Fruit fly (Drosophila melanogaster) whole organism, embryonic: ENCODE measurements around the gene mahe.

Experiments used
- Atf3 ChIP-seq: fragments of 200-800 bp; sonication (Bioruptor generic); optimal IDR thresholded peaks from 3 replicates; lab custom pipeline; 2016; ENCODE audit warnings: missing biosample characterization, missing genetic modification characterization
- Bgb ChIP-seq: fragments of 200-800 bp; sonication (Bioruptor generic); IDR thresholded peaks from 2 replicates; pipeline ENCODE4 v1.3.6; 2022; ENCODE audit warnings: missing biosample characterization, missing genetic modification characterization; ENCODE audit not compliant: partially characterized antibody
- CG10147 ChIP-seq: fragments of 200-800 bp; sonication (Bioruptor generic); optimal IDR thresholded peaks from 2 replicates; lab custom pipeline; 2019; ENCODE audit warnings: missing biosample characterization, mild to moderate bottlenecking, missing genetic modification characterization, moderate library complexity
- CG11560 ChIP-seq: fragments of 200-800 bp; sonication (Bioruptor generic); IDR thresholded peaks from 3 replicates; pipeline ENCODE4 v1.3.6; 2022; ENCODE audit warnings: missing biosample characterization, missing genetic modification characterization
- CG12219 ChIP-seq: fragments of 200-800 bp; sonication (Bioruptor generic); optimal IDR thresholded peaks from 3 replicates; lab custom pipeline; 2018; ENCODE audit warnings: missing biosample characterization, mild to moderate bottlenecking, missing genetic modification characterization
- CG16813 ChIP-seq: fragments of 200-800 bp; sonication (Bioruptor generic); IDR thresholded peaks from 3 replicates; pipeline ENCODE4 v1.3.6; 2022; ENCODE audit warnings: missing biosample characterization, missing genetic modification characterization; ENCODE audit not compliant: partially characterized antibody
- CG17912 ChIP-seq: fragments of 200-800 bp; sonication (Bioruptor generic); optimal IDR thresholded peaks from 2 replicates; lab custom pipeline; 2018; ENCODE audit warnings: missing biosample characterization, mild to moderate bottlenecking, missing genetic modification characterization
- CG18619 ChIP-seq: fragments of 200-800 bp; sonication (Bioruptor generic); optimal IDR thresholded peaks from 3 replicates; lab custom pipeline; 2017; ENCODE audit warnings: missing biosample characterization, mild to moderate bottlenecking, missing genetic modification characterization
- CG2889 ChIP-seq: fragments of 200-800 bp; sonication (Bioruptor generic); IDR thresholded peaks from 3 replicates; pipeline ENCODE4 v1.3.6; 2022; ENCODE audit warnings: missing biosample characterization, missing genetic modification characterization
- CG3281 ChIP-seq: fragments of 200-800 bp; sonication (Bioruptor generic); optimal IDR thresholded peaks from 3 replicates; lab custom pipeline; 2017; ENCODE audit warnings: missing biosample characterization, mild to moderate bottlenecking, missing genetic modification characterization
- CG3995 ChIP-seq: fragments of 200-800 bp; sonication (Bioruptor generic); optimal IDR thresholded peaks from 3 replicates; lab custom pipeline; 2016; ENCODE audit warnings: missing biosample characterization, missing genetic modification characterization
- CG4328 ChIP-seq: fragments of 200-800 bp; sonication (Bioruptor generic); optimal IDR thresholded peaks from 3 replicates; lab custom pipeline; 2017; ENCODE audit warnings: missing biosample characterization, missing genetic modification reagents, missing genetic modification characterization
- CG7745 ChIP-seq: fragments of 200-800 bp; sonication (Bioruptor generic); optimal IDR thresholded peaks from 2 replicates; lab custom pipeline; 2018; ENCODE audit warnings: missing biosample characterization, mild to moderate bottlenecking, missing genetic modification characterization, moderate library complexity
- CG8281 ChIP-seq: fragments of 200-800 bp; sonication (Bioruptor generic); optimal IDR thresholded peaks from 2 replicates; lab custom pipeline; 2018; ENCODE audit warnings: missing biosample characterization, mild to moderate bottlenecking, missing genetic modification characterization, moderate library complexity
- CG8359 ChIP-seq: fragments of 200-800 bp; sonication (Bioruptor generic); optimal IDR thresholded peaks from 2 replicates; lab custom pipeline; 2017; ENCODE audit warnings: missing biosample characterization, mild to moderate bottlenecking, missing genetic modification characterization, borderline replicate concordance
- CG8478 ChIP-seq: fragments of >200 bp; optimal IDR thresholded peaks from 2 replicates; lab custom pipeline; 2018
- CkIIα-i1 ChIP-seq: fragments of 200-800 bp; sonication (Bioruptor generic); IDR thresholded peaks from 2 replicates; pipeline ENCODE4 v1.3.6; 2022; ENCODE audit warnings: missing biosample characterization, missing genetic modification characterization
- Dbx ChIP-seq: fragments of 200-800 bp; sonication (Bioruptor generic); IDR thresholded peaks from 3 replicates; pipeline ENCODE4 v1.3.6; 2022; ENCODE audit warnings: missing biosample characterization, missing genetic modification characterization
- Dfd ChIP-seq, 2 experiments: fragments of >200 bp; optimal IDR thresholded peaks; 2 replicates each; lab custom pipeline; 2017; ENCODE audit warnings: missing biosample characterization in 2 of 2, missing genetic modification characterization in 2 of 2
- ERR ChIP-seq: fragments of 200-800 bp; sonication (Bioruptor generic); optimal IDR thresholded peaks from 2 replicates; lab custom pipeline; 2016; ENCODE audit warnings: missing biosample characterization, missing genetic modification characterization
- Ets65A ChIP-seq: fragments of 200-800 bp; sonication (Bioruptor generic); peaks from one replicate; lab custom pipeline; 2016; ENCODE audit warnings: missing biosample characterization, missing genetic modification characterization
- Max ChIP-seq: fragments of 200-800 bp; sonication (Bioruptor generic); optimal IDR thresholded peaks from 2 replicates; lab custom pipeline; 2016; ENCODE audit warnings: missing biosample characterization, mild to moderate bottlenecking, missing genetic modification characterization
- Myb ChIP-seq: fragments of 200-800 bp; sonication (Bioruptor generic); optimal IDR thresholded peaks from 2 replicates; lab custom pipeline; 2016; ENCODE audit warnings: missing biosample characterization, missing genetic modification characterization
- Oaz ChIP-seq: fragments of 200-800 bp; sonication (Bioruptor generic); IDR thresholded peaks from 2 replicates; pipeline ENCODE4 v1.3.6; 2022; ENCODE audit warnings: missing biosample characterization, missing genetic modification characterization
- Sin3A ChIP-seq: fragments of >200 bp; optimal IDR thresholded peaks from 2 replicates; lab custom pipeline; 2018
- Spps ChIP-seq: fragments of 200-800 bp; sonication (Bioruptor generic); optimal IDR thresholded peaks from 2 replicates; lab custom pipeline; 2018; ENCODE audit warnings: missing biosample characterization, mild to moderate bottlenecking, missing genetic modification characterization
- Sry-δ ChIP-seq: fragments of 200-800 bp; sonication (Bioruptor generic); optimal IDR thresholded peaks from 2 replicates; lab custom pipeline; 2016; ENCODE audit warnings: missing biosample characterization, missing genetic modification characterization
- Xrp1 ChIP-seq: fragments of 200-800 bp; sonication (Bioruptor generic); IDR thresholded peaks from 2 replicates; pipeline ENCODE4 v1.3.6; 2022; ENCODE audit warnings: missing biosample characterization, missing genetic modification characterization
- YL-1 ChIP-seq: fragments of 200-800 bp; sonication (Bioruptor generic); optimal IDR thresholded peaks from 3 replicates; lab custom pipeline; 2017; ENCODE audit warnings: missing biosample characterization, mild to moderate bottlenecking, missing genetic modification characterization
- az2 ChIP-seq: fragments of 200-800 bp; sonication (Bioruptor generic); optimal IDR thresholded peaks from 3 replicates; lab custom pipeline; 2016; ENCODE audit warnings: missing biosample characterization, missing genetic modification characterization
- bbx ChIP-seq: fragments of 200-800 bp; sonication (Bioruptor generic); IDR thresholded peaks from 2 replicates; pipeline ENCODE4 v1.3.6; 2022; ENCODE audit warnings: missing biosample characterization, missing genetic modification characterization; ENCODE audit not compliant: partially characterized antibody
- bowl ChIP-seq: fragments of 200-800 bp; sonication (Bioruptor generic); IDR thresholded peaks from 2 replicates; pipeline ENCODE4 v1.3.6; 2022; ENCODE audit warnings: missing biosample characterization, missing genetic modification characterization
- cato ChIP-seq: fragments of 200-800 bp; sonication (Bioruptor generic); optimal IDR thresholded peaks from 2 replicates; lab custom pipeline; 2016; ENCODE audit warnings: missing biosample characterization, missing genetic modification characterization, borderline replicate concordance
- chif ChIP-seq, 2 experiments: fragments of 200-800 bp; sonication (Bioruptor generic); optimal IDR thresholded peaks; 3 replicates each; lab custom pipeline; 2016; ENCODE audit warnings: missing biosample characterization in 2 of 2, missing genetic modification characterization in 2 of 2
- chinmo ChIP-seq: fragments of 200-800 bp; sonication (Bioruptor generic); IDR thresholded peaks from 4 replicates; pipeline ENCODE4 v1.3.6; 2022; ENCODE audit warnings: missing biosample characterization, missing genetic modification characterization; ENCODE audit not compliant: partially characterized antibody
- da ChIP-seq: fragments of 200-800 bp; sonication (Bioruptor generic); optimal IDR thresholded peaks from 2 replicates; lab custom pipeline; 2016; ENCODE audit warnings: missing biosample characterization, missing genetic modification characterization
- danr ChIP-seq: fragments of 200-800 bp; sonication (Bioruptor generic); IDR thresholded peaks from 2 replicates; pipeline ENCODE4 v1.3.6; 2022; ENCODE audit warnings: missing biosample characterization, missing genetic modification characterization
- dimm ChIP-seq: fragments of 200-800 bp; sonication (Bioruptor generic); IDR thresholded peaks from 2 replicates; pipeline ENCODE4 v1.3.6; 2022; ENCODE audit warnings: missing biosample characterization, missing genetic modification characterization
- exex ChIP-seq: fragments of 200-800 bp; sonication (Bioruptor generic); optimal IDR thresholded peaks from 4 replicates; lab custom pipeline; 2018; ENCODE audit warnings: missing biosample characterization, mild to moderate bottlenecking, missing genetic modification characterization, moderate library complexity
- gt ChIP-seq: fragments of 200-800 bp; sonication (Bioruptor generic); IDR thresholded peaks from 2 replicates; pipeline ENCODE4 v1.3.6; 2022; ENCODE audit warnings: missing biosample characterization, missing genetic modification characterization
- lilli ChIP-seq: fragments of 200-800 bp; sonication (Bioruptor generic); optimal IDR thresholded peaks from 3 replicates; lab custom pipeline; 2016; ENCODE audit warnings: missing biosample characterization, missing genetic modification characterization
- phol ChIP-seq: fragments of 200-800 bp; sonication (Bioruptor generic); optimal IDR thresholded peaks from 3 replicates; lab custom pipeline; 2018; ENCODE audit warnings: missing biosample characterization, mild to moderate bottlenecking, missing genetic modification characterization, moderate library complexity
- pros ChIP-seq: fragments of 200-800 bp; sonication (Bioruptor generic); optimal IDR thresholded peaks from 3 replicates; lab custom pipeline; 2019; ENCODE audit warnings: missing biosample characterization, mild to moderate bottlenecking, missing genetic modification characterization, moderate library complexity
- pum ChIP-seq: fragments of 200-800 bp; sonication (Bioruptor generic); optimal IDR thresholded peaks from 2 replicates; lab custom pipeline; 2016; ENCODE audit warnings: missing biosample characterization, missing genetic modification characterization
- slou ChIP-seq: fragments of 200-800 bp; sonication (Bioruptor generic); optimal IDR thresholded peaks from 3 replicates; lab custom pipeline; 2016; ENCODE audit warnings: missing biosample characterization, missing genetic modification characterization
- sqz ChIP-seq: fragments of 200-800 bp; sonication (Bioruptor generic); optimal IDR thresholded peaks from 3 replicates; lab custom pipeline; 2018; ENCODE audit warnings: missing biosample characterization, mild to moderate bottlenecking, missing genetic modification characterization
- twi ChIP-seq: fragments of 200-800 bp; optimal IDR thresholded peaks from 2 replicates; lab custom pipeline; 2019; ENCODE audit warnings: missing biosample characterization, mild to moderate bottlenecking, missing genetic modification characterization, moderate library complexity
- vfl ChIP-seq: fragments of 200-800 bp; sonication (Bioruptor generic); optimal IDR thresholded peaks from 2 replicates; lab custom pipeline; 2016; ENCODE audit warnings: missing biosample characterization, missing genetic modification characterization
- wdn ChIP-seq: fragments of 200-800 bp; sonication (Bioruptor generic); IDR thresholded peaks from 2 replicates; pipeline ENCODE4 v1.3.6; 2022; ENCODE audit warnings: missing biosample characterization, missing genetic modification characterization

mahe gene

dm6 chrX:7937588-7938481 is 6.7 kb upstream of the mahe start (continued):
- no peak for TF ChIP-seq Sin3A (lab: Kevin White, UChicago)
- TF ChIP-seq CG7745 = no peak
- 0 out of 2 replicates have a peak, but pooled peaks have one; percentile 36 for TF ChIP-seq wdn (GFP tag; lab: Robert Waterston, UW)
- peak; percentile 75 for TF ChIP-seq pros (GFP tag; lab: Kevin White, UChicago)
- TF ChIP-seq Myb (GFP tag; lab: Kevin White, UChicago) = peak; percentile 72
- TF ChIP-seq CG18619 (GFP tag; lab: Kevin White, UChicago) = peak; percentile 81
- TF ChIP-seq pum (GFP tag; lab: Kevin White, UChicago) = peak; percentile 86
- TF ChIP-seq CG3995 (GFP tag; lab: Kevin White, UChicago) = no peak
- TF ChIP-seq CG8478 (lab: Kevin White, UChicago) = peak; percentile 98
- TF ChIP-seq vfl (GFP tag; lab: Kevin White, UChicago) = peak; percentile 44
- TF ChIP-seq cato (GFP tag; lab: Kevin White, UChicago) = peak; percentile 74
- TF ChIP-seq sqz (GFP tag; lab: Kevin White, UChicago) = peak; percentile 82
- TF ChIP-seq exex (tag; lab: Kevin White, UChicago) = no peak
- TF ChIP-seq CG2889 (GFP tag; lab: Robert Waterston, UW) = 0 out of 3 replicates have a peak, but pooled peaks have one; percentile 15
- TF ChIP-seq slou (GFP tag; lab: Kevin White, UChicago) = no peak
- TF ChIP-seq Ets65A = peak; percentile 98
- peak; percentile 31; the same call in 1 of the 2 replicates for TF ChIP-seq bowl (GFP tag; lab: Robert Waterston, UW)
- TF ChIP-seq CG8359 (GFP tag; lab: Kevin White, UChicago) = peak; percentile 48
- TF ChIP-seq dimm (GFP tag; lab: Robert Waterston, UW) = peak; percentile 21; the same call in 1 of the 2 replicates
- peak; percentile 67 for TF ChIP-seq CG12219 (GFP tag; lab: Kevin White, UChicago)
- peak; percentile 65 for TF ChIP-seq CG8281
- TF ChIP-seq Dbx (GFP tag; lab: Robert Waterston, UW) = no peak
- TF ChIP-seq Sry-δ (GFP tag; lab: Kevin White, UChicago) = peak; percentile 41
- TF ChIP-seq danr (GFP tag; lab: Robert Waterston, UW) = peak; percentile 61; the same call in 1 of the 2 replicates
- peak; percentile 70 for TF ChIP-seq az2 (GFP tag; lab: Kevin White, UChicago)
- peak; percentile 80 for TF ChIP-seq Xrp1 (GFP tag; lab: Robert Waterston, UW)
- TF ChIP-seq CG4328 = peak; percentile 80
- peak; percentile 63 for TF ChIP-seq Max (GFP tag; lab: Kevin White, UChicago)
- TF ChIP-seq CG17912 (GFP tag; lab: Kevin White, UChicago) = peak; percentile 48
- TF ChIP-seq gt (GFP tag; lab: Robert Waterston, UW) = peak; percentile 67; the same call in 1 of the 2 replicates
- TF ChIP-seq Oaz (GFP tag; lab: Robert Waterston, UW) = 0 out of 2 replicates have a peak, but pooled peaks have one; percentile 27
- peak; percentile 81 for TF ChIP-seq Atf3
- TF ChIP-seq chinmo = 0 out of 4 replicates have a peak, but pooled peaks have one; percentile 36
- TF ChIP-seq CG10147 (GFP tag; lab: Kevin White, UChicago) = peak; percentile 46
- TF ChIP-seq phol (tag; lab: Kevin White, UChicago) = peak; percentile 92
- TF ChIP-seq ERR = peak; percentile 25
- peak; percentile 56 for TF ChIP-seq twi (tag; lab: Kevin White, UChicago)
- peak; percentile 53 for TF ChIP-seq CG3281 (GFP tag; lab: Kevin White, UChicago)
- no peak for TF ChIP-seq CkIIα-i1 (GFP tag; lab: Robert Waterston, UW)
- TF ChIP-seq lilli (GFP tag; lab: Kevin White, UChicago) = peak; percentile 62
- TF ChIP-seq da (GFP tag; lab: Kevin White, UChicago) = peak; percentile 88
- TF ChIP-seq CG16813 (GFP tag; lab: Robert Waterston, UW) = no peak; the same call in 2 of the 3 replicates
- TF ChIP-seq bbx (GFP tag; lab: Robert Waterston, UW) = no peak
- no peak; the same call in 1 of the 2 replicates for TF ChIP-seq Bgb
- TF ChIP-seq Dfd (GFP tag; optimal IDR thresholded peaks at IDR 0.05; lab: Kevin White, UChicago) = no peak
- peak; percentile 37 for TF ChIP-seq YL-1
- TF ChIP-seq chif (GFP tag; optimal IDR thresholded peaks at IDR 0.05; lab: Kevin White, UChicago) = peak; percentile 86 to 92
- TF ChIP-seq Spps (tag; lab: Kevin White, UChicago) = peak; percentile 54
- TF ChIP-seq CG11560 (tag; lab: Robert Waterston, UW) = peak; percentile 42; the same call in 2 of the 3 replicates
